Fruit fly (Drosophila melanogaster) ovary, adult (tissue): ENCODE results near the gene CG8206.

ENCODE experiments used
- CG17801 ChIP-seq: fragments of 200-800 bp; optimal IDR thresholded peaks from 2 replicates; lab custom pipeline; 2019; ENCODE audit warnings: missing biosample characterization, mild to moderate bottlenecking, missing genetic modification characterization, moderate library complexity; ENCODE audit not compliant: partially characterized antibody

Gene CG8206

DNA sequence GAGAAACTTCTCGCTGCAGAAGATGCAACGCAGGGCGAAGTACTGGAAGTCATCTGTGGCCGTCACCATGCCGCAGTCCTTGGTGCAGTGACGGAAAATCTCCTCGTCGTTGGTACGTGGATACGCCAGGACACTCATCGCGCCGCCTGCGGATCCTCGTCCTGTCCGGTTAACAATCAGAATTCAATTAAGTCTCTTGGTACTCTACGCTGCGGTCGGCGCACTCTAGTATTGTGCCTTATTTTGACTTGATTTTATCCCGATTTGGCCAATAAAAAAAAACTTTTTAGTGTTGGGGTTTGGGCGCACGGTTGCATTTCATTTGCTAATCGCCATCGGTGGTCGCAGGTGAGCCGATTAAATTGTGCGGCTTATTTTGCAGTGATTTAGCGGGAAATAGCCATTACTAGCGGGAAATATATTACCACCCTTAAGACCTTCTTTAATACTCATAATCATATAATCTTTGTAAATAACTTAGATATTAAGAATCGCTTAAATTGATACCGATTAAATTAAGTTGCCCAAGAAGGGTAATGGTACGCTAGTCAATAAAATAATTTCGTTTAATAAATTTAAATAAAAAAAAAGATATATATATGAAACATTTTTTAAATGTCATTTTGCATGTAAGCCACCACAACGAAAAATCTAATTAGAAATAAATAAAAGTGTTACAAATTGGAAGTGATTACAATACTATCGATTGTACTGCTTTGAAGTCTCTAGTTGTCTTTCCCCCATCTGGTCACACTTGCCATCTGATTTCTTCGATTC is 7.1 kb downstream of the CG8206 start, which contains the start of the genes CG8944 and CCT6:
Gene CG8944, minus strand, starts transcription at position 327 of the 777 bp plus-strand sequence.
Gene CCT6, plus strand, starts transcription at position 744 of the 777 bp plus-strand sequence.
- peak; percentile 8 for TF ChIP-seq CG17801 (GFP tag; lab: Kevin White, UChicago)

DNA sequence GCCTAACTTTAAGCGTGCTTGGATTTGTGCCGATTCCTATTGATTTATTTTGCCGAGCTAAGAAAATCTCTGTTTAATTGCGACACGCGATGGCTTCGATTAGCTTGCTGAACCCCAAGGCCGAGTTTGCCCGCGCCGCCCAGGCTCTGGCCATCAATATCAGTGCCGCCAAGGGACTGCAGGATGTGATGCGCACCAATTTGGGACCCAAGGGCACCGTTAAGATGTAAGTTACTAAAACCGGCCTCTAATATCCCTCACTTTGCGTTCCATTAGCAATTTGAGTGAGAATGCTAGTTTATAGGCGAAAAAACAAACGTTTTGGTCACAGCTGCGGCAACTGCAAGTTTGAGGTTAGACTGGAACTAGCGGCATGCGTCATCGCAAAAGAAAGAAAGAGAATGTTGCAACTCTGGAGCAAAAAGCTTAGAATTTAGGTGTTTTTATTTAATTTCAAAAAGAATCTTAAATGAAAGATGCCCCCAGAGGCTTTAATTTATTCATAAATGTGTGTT is 7.7 kb downstream of the CG8206 start:
- no peak for TF ChIP-seq CG17801 (GFP tag; lab: Kevin White, UChicago)

DNA sequence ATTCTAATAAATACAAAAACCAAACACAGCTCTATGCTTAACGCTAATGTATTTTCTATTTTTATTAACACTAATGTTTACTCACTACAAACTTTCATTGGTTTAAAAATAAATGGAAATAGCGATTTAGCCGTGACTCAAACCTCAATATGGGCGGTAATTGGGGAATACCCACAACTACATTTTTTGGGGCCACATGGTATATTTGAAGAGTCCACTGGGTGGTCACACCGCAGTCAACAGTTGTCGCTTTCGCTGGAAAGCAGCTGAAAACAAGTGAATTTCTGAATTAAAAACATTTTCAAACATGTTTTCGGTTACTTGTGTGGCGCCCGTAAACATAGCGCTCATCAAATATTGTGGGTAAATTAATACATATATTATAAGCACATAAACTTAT is 9.9 kb downstream of the CG8206 start, which contains the start of gene Mvd:
Gene Mvd, plus strand, starts transcription at position 222 of the 400 bp plus-strand sequence.
- TF ChIP-seq CG17801 (GFP tag; lab: Kevin White, UChicago) = peak; percentile 52

DNA sequence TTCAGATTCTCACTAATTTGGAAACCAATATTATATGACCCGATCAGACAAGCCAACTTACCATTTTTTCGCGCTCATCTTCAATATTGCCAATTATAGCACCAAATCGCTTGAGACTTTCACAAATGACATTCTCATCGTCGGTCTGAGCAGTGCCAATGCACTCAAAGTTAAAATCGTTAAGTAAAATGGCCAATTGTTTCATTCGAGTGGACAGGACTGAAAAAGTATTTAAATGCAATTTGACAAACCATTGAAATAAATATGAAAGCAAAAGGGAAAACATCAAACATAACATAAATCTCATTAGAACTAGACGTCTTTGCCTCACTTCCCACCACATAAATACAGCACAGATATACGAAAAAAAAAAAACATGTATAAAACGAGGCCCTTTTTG is 17.0 kb downstream of the CG8206 start, which contains the start of gene CG8260:
Gene CG8260, plus strand, starts transcription at position 301 of the 400 bp plus-strand sequence.
- no peak for TF ChIP-seq CG17801 (GFP tag; lab: Kevin White, UChicago)

DNA sequence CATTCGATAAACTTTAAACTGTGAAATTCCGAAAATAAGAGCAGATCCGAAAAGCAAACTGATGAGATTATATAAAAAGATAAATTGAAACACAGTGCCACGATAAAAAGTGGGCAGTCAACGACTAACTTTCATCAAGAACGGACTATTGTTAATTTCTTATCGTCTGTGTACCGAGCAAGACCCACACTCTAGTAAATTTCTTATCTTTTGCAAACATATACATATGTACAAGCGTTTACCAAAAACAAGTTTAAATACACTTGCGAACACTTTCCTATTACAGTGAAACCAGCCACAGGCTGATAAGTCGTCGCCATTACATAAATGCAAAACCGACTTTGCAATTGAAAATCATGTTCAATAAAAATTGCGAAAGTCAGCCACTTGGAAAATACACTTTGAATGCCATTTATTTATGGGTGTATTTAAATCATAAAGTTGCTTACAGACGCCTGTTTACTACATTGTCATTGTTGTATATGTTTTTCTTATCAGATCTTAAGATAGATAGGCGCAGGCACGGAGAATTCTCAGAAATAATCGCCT is 19.7 kb downstream of the CG8206 start:
- no peak for TF ChIP-seq CG17801 (GFP tag; lab: Kevin White, UChicago)

DNA sequence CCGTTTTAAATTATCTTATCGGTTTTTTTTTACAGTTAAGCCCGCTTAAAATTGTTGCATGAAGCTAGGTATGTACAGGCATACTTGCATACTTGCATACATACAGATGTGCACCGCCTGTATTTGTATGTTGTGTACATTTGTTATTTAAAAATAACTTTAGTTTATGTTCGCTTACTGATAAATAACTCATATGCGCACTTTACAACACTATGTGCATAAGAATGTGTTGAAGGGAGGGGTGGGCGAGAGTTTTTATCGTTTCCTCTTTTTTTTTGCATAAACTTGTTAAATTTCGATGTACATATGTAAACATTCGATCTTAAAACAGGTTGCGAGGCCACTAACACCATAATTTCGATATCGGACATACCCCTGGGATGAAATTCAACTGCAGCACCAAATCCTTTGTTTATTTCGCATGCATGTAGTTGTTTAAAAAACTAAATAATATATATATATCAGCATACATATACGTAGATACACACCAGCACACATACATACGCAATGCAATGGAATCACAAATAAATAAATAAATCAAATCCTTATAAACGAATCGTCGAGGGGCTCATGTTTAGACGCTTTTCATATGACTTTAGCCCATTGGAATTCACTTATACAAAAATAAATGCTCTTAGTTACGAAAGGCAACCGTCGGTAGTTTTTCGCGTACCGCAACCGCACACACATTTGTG is 20.9 kb downstream of the CG8206 start:
- peak; percentile 1 for TF ChIP-seq CG17801 (GFP tag; lab: Kevin White, UChicago)

DNA sequence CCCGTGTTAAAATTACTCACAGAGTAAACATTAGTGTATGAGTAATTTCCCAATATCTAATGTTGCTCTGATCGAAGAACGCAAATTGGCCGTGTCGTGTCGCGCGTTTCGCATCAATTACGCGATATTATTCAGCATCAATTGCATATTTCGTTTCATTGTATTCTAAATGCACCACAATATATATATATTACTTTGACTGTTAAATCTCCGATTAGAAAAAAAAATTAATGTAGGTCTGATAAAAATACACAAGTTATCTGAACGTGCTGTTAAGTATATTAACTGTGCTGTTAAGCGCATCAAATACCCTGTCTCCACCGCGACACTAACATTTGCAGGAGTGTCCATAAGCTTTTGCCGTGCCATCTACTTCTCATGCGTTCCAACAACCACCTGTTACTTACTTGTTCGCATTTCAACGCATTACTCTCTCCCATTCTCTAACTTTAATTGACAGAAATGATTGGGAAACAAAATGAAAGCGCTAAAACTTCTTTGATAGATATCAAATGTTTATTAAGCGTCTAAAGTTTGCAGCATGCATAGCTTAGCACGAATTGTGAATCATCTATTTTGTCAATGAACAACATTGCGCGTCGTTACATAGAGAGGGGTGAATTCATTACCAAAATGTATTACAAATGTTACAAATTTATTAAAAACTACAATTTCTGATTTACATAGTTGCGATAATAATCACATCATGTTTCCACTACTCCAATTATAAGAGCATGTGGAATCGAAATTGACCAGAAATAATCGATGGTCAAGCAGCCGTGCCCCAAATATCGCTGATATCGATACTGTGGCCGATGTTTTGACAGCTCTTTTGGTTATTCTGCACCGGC is 21.6 kb downstream of the CG8206 start, which contains the start of the genes Graf and mRpL3:
Gene Graf, minus strand, starts transcription at position 287 of the 851 bp plus-strand sequence.
Gene mRpL3, plus strand, starts transcription at position 802 of the 851 bp plus-strand sequence.
- TF ChIP-seq CG17801 (GFP tag; lab: Kevin White, UChicago) = no peak

DNA sequence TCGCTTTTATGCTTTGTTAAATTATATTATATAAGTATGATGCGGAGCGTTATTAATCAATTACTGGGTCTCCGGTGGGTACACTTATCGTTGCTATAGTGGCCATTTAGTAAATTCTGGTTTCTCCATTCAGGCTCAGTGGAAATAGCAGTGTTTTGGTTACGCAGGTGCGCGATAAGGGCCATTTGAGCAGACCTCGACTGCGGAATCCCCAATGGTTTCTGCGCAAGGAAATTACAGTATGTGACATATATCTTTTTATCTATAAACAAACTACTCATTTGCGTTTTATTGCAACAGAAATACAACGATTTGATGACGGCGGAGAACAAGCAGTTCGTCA is 22.2 kb downstream of the CG8206 start:
- no peak for TF ChIP-seq CG17801 (GFP tag; lab: Kevin White, UChicago)

DNA sequence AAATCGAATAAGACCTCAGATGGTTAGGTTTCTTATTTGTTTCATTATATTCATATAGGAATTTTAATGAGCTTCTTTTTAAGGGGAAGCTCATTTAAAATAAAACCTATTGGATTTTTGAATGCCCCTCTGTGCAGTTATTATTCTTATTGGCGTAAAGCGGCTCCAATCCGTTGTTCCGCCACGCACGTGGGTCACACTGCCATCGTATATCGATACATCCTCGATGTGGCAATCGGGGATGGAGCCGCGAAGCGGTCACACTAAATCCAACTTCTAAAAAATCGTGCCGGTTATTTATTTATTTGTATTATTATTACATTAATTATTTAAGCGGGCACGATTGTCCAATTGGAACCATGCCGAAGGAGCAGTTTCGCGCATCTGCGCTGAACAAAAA is 23.7 kb downstream of the CG8206 start, which contains the start of gene Polr3A:
Gene Polr3A, plus strand, starts transcription at position 234 of the 400 bp plus-strand sequence.
- TF ChIP-seq CG17801 (GFP tag; lab: Kevin White, UChicago) = no peak

DNA sequence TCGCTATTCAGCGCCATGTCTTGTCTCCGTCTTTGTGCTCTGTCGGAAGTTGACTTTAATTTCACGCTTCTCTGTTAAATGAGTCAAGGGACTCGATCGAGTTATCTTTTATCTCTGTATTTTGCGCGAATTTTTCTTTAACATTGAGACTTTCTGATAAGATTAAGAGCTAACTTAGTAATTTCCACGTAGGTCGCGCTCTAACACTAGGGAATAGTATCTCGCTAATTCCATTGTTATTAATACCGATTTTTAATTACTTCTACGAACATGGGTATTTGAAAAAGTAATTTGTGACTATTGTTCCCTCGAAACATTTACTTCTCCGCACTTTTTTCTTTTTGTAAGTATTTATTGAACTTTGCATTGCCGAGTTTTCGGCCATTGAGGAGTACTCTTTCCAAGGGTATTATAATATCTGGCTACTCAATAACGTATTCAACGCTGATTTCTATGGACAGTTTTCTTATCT is 27.4 kb downstream of the CG8206 start, which contains the start of gene CG8952:
Gene CG8952, minus strand, starts transcription at position 51 of the 472 bp plus-strand sequence.
- no peak for TF ChIP-seq CG17801 (GFP tag; lab: Kevin White, UChicago)

DNA sequence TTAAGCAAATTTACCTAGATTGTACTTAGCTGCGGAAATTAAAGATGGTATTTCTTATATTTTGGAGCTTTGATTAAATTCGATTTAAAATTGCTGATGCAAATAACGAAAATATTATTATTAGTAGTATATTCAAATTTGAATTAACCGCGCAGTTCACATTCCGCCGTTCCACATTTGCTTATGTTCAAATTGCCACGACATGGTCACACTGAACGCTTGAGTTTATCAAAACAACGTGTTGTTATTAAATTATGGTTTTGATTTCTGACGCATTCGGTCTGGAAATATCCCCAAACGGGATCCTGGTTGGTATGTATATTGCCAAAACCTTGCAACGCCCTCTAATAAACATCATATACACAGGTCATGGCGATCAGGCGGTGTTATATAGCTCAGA is 30.4 kb downstream of the CG8206 start, which contains the start of gene CG33172:
Gene CG33172, plus strand, starts transcription at position 208 of the 400 bp plus-strand sequence.
- TF ChIP-seq CG17801 (GFP tag; lab: Kevin White, UChicago) = no peak

DNA sequence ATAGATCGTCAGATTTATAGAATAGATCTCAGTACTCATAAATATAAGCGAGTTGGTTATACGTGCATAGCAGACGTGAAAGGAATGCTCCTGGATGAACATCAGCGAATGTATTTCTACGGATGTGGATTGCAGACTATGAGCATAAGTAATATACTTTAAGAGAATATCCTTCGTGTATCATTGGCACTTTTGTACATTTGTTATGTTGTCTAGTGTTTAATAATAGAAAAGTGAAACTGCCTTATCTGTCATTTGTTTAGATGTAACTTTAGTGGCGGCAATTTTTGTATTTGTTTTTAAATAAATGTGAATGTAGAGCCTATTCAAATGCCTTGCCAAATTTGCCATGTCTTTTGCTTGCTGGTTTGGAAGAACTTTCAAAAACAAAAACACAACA is 33.6 kb downstream of the CG8206 start, which contains the start of gene CG43672:
Gene CG43672, plus strand, starts transcription at position 301 of the 400 bp plus-strand sequence.
- no peak for TF ChIP-seq CG17801 (GFP tag; lab: Kevin White, UChicago)

DNA sequence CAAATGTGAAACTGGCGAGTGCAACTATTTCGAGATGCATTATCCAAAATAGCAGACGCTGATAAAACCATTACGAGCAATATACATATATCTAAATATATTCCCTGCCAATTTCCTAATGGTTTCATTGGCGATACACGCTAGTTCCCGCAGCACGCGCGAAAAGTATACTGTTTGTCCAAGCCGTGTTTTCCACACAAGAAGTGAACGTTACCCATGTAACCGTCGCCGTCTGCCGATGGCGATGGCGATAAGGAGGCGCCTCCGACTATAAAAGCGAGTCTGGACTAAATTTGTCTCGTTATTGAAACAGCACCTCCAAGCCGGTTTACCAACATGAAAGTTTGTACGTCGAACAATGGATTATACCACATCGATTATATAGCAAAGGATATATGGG is 39.8 kb downstream of the CG8206 start, which contains the start of gene CG43673:
Gene CG43673, plus strand, starts transcription at position 301 of the 400 bp plus-strand sequence.
- no peak for TF ChIP-seq CG17801 (GFP tag; lab: Kevin White, UChicago)
